Worm (Caenorhabditis elegans) whole organism, L1 larva: ENCODE results near the gene chk-1.

Source experiments
- C16A3.4 ChIP-seq: fragments of 150-350 bp; optimal IDR thresholded peaks from 2 replicates; lab custom pipeline; 2014; ENCODE audit warnings: missing biosample characterization, missing genetic modification characterization
- aly-2 ChIP-seq: fragments of 150-350 bp; optimal IDR thresholded peaks from 2 replicates; lab custom pipeline; 2014; ENCODE audit warnings: missing biosample characterization, missing genetic modification characterization
- blmp-1 ChIP-seq: fragments of 150-350 bp; optimal IDR thresholded peaks from 2 replicates; lab custom pipeline; 2014; ENCODE audit warnings: missing biosample characterization, missing genetic modification characterization
- ceh-8 ChIP-seq: fragments of 200-800 bp; sonication (Bioruptor generic); optimal IDR thresholded peaks from 2 replicates; lab custom pipeline; 2018; ENCODE audit warnings: mild to moderate bottlenecking, missing genetic modification characterization, moderate library complexity, missing compliant biosample characterization
- ceh-82 ChIP-seq, 3 experiments: fragments of 150-350 bp in 1 of 3; sonication (generic microtip) in 2 of 3; optimal IDR thresholded peaks; 2 replicates each; lab custom pipeline; 2014 to 2017; ENCODE audit warnings: missing biosample characterization in 3 of 3, missing genetic modification characterization in 3 of 3
- ceh-88 ChIP-seq: fragments of 200-800 bp; sonication (Bioruptor generic); IDR thresholded peaks from 2 replicates; pipeline ENCODE4 v1.3.6; 2022; ENCODE audit warnings: missing genetic modification characterization, missing compliant biosample characterization
- ceh-90 ChIP-seq: sonication (generic microtip); optimal IDR thresholded peaks from 2 replicates; lab custom pipeline; 2016; ENCODE audit warnings: missing genetic modification characterization, missing compliant biosample characterization
- dpl-1 ChIP-seq, 3 experiments: fragments of 150-350 bp in 2 of 3; sonication (generic microtip) in 1 of 3; optimal IDR thresholded peaks; 2 replicates each; lab custom pipeline; 2014 to 2017; ENCODE audit warnings: missing biosample characterization in 3 of 3, missing genetic modification characterization in 3 of 3, missing genetic modification reagents in 3 of 3
- efl-1 ChIP-seq, 4 experiments: fragments of 150-350 bp; optimal IDR thresholded peaks in 3 of 4; peaks in 1 of 4; 1 replicate in 1 of 4; 2 replicates in 3 of 4; lab custom pipeline; 2014; ENCODE audit warnings: missing biosample characterization in 2 of 4, missing genetic modification characterization in 2 of 4, missing genetic modification reagents in 2 of 4
- elt-2 ChIP-seq: sonication (generic microtip); optimal IDR thresholded peaks from 2 replicates; lab custom pipeline; 2016; ENCODE audit warnings: missing genetic modification characterization, mild to moderate bottlenecking, inconsistent platforms, missing compliant biosample characterization, missing genetic modification reagents
- elt-3 ChIP-seq, 6 experiments: fragments of 150-350 bp in 1 of 6; sonication (generic microtip); optimal IDR thresholded peaks; 2 replicates each; lab custom pipeline; 2017 to 2018; ENCODE audit warnings: missing biosample characterization in 6 of 6, missing genetic modification characterization in 6 of 6, inconsistent platforms in 1 of 6
- fkh-8 ChIP-seq: sonication (generic microtip); optimal IDR thresholded peaks from 2 replicates; lab custom pipeline; 2016; ENCODE audit warnings: mild to moderate bottlenecking, missing genetic modification characterization, missing compliant biosample characterization
- irx-1 ChIP-seq: sonication (generic microtip); optimal IDR thresholded peaks from 2 replicates; lab custom pipeline; 2016; ENCODE audit warnings: missing genetic modification characterization, missing compliant biosample characterization
- isw-1 ChIP-seq: fragments of 200-800 bp; sonication (Bioruptor generic); IDR thresholded peaks from 2 replicates; pipeline ENCODE4 v1.3.6; 2022; ENCODE audit warnings: missing genetic modification characterization, missing compliant biosample characterization
- jun-1 ChIP-seq: fragments of 150-350 bp; optimal IDR thresholded peaks from 2 replicates; lab custom pipeline; 2014; ENCODE audit warnings: missing biosample characterization, missing genetic modification reagents, missing genetic modification characterization
- lin-13 ChIP-seq: fragments of 150-350 bp; optimal IDR thresholded peaks from 2 replicates; lab custom pipeline; 2014; ENCODE audit warnings: missing biosample characterization, missing genetic modification reagents, missing genetic modification characterization
- lin-35 ChIP-seq, 2 experiments: fragments of 150-350 bp; optimal IDR thresholded peaks; 2 replicates each; lab custom pipeline; 2014; ENCODE audit warnings: missing biosample characterization in 2 of 2, missing genetic modification characterization in 2 of 2, missing genetic modification reagents in 2 of 2
- lsy-2 ChIP-seq, 2 experiments: fragments of 150-350 bp; optimal IDR thresholded peaks; 2 replicates each; lab custom pipeline; 2014; ENCODE audit warnings: missing biosample characterization in 2 of 2, missing genetic modification characterization in 2 of 2
- mep-1 ChIP-seq: fragments of 150-350 bp; optimal IDR thresholded peaks from 2 replicates; lab custom pipeline; 2014; ENCODE audit warnings: missing biosample characterization, missing genetic modification characterization
- nhr-12 ChIP-seq: sonication (generic microtip); optimal IDR thresholded peaks from 2 replicates; lab custom pipeline; 2017; ENCODE audit warnings: missing biosample characterization, missing genetic modification characterization
- nhr-19 ChIP-seq: fragments of 200-800 bp; sonication (Bioruptor generic); conservative IDR thresholded peaks from 2 replicates; pipeline ENCODE4 v1.3.6; 2022; ENCODE audit warnings: missing genetic modification characterization, missing compliant biosample characterization
- nhr-20 ChIP-seq: sonication (generic microtip); optimal IDR thresholded peaks from 2 replicates; lab custom pipeline; 2016; ENCODE audit warnings: mild to moderate bottlenecking, missing genetic modification characterization, missing compliant biosample characterization
- nhr-77 ChIP-seq: fragments of 150-350 bp; optimal IDR thresholded peaks from 2 replicates; lab custom pipeline; 2014; ENCODE audit warnings: missing biosample characterization, missing genetic modification characterization
- nhr-90 ChIP-seq: sonication (generic microtip); optimal IDR thresholded peaks from 2 replicates; lab custom pipeline; 2016; ENCODE audit warnings: mild to moderate bottlenecking, missing genetic modification characterization, missing compliant biosample characterization; ENCODE audit not compliant: poor library complexity
- pax-3 ChIP-seq: fragments of 200-800 bp; sonication (Bioruptor generic); optimal IDR thresholded peaks from 2 replicates; lab custom pipeline; 2018; ENCODE audit warnings: mild to moderate bottlenecking, missing genetic modification characterization, moderate library complexity, missing compliant biosample characterization
- skn-1 ChIP-seq: fragments of 150-350 bp; optimal IDR thresholded peaks from 2 replicates; lab custom pipeline; 2014; ENCODE audit warnings: missing biosample characterization, missing genetic modification characterization
- snpc-4 ChIP-seq: fragments of 150-350 bp; optimal IDR thresholded peaks from 2 replicates; lab custom pipeline; 2014; ENCODE audit warnings: missing biosample characterization, missing genetic modification characterization
- snu-23 ChIP-seq: sonication (generic microtip); optimal IDR thresholded peaks from 2 replicates; lab custom pipeline; 2016; ENCODE audit warnings: missing genetic modification characterization, missing compliant biosample characterization
- sptf-1 ChIP-seq: fragments of 150-350 bp; optimal IDR thresholded peaks from 2 replicates; lab custom pipeline; 2014; ENCODE audit warnings: missing biosample characterization, missing genetic modification characterization
- swsn-7 ChIP-seq: sonication (generic microtip); optimal IDR thresholded peaks from 2 replicates; lab custom pipeline; 2016; ENCODE audit warnings: missing genetic modification characterization, missing compliant biosample characterization
- tbx-2 ChIP-seq: sonication (generic microtip); optimal IDR thresholded peaks from 2 replicates; lab custom pipeline; 2016; ENCODE audit warnings: missing genetic modification characterization, missing compliant biosample characterization
- unc-130 ChIP-seq: fragments of 150-350 bp; optimal IDR thresholded peaks from 2 replicates; lab custom pipeline; 2017; ENCODE audit warnings: missing biosample characterization, missing genetic modification characterization, inconsistent platforms
- unc-98 ChIP-seq: fragments of 200-800 bp; sonication (Bioruptor generic); IDR thresholded peaks from 2 replicates; pipeline ENCODE4 v1.3.6; 2022; ENCODE audit warnings: missing genetic modification characterization, missing compliant biosample characterization
- vab-15 ChIP-seq: sonication (generic microtip); optimal IDR thresholded peaks from 2 replicates; lab custom pipeline; 2017; ENCODE audit warnings: missing genotype, mild to moderate bottlenecking, missing genetic modification characterization, missing compliant biosample characterization
- xbp-1 ChIP-seq: sonication (generic microtip); optimal IDR thresholded peaks from 2 replicates; lab custom pipeline; 2016; ENCODE audit warnings: missing genetic modification characterization, missing compliant biosample characterization
- zip-4 ChIP-seq: fragments of 200-800 bp; sonication (Bioruptor generic); optimal IDR thresholded peaks from 2 replicates; lab custom pipeline; 2018; ENCODE audit warnings: mild to moderate bottlenecking, missing genetic modification characterization, moderate library complexity, missing compliant biosample characterization

The chk-1 gene

DNA sequence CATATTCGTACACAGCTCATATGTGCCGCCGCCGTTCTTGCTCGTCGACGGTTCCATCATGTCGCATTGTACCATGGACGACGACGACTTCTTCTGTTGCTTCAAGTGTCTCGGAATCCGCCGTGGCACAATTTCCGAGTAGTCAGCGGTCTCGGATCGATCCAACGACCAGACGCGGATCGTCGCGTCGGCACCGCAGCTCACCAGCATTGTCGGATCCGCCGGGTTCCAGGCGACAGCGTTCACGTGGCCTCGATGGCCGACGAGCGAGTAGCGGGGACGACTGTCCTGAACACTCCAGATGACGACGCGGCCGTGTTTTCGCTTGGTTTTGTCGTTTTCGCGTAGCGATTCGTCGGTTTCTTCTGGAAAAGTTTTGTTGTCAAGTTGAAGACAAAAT lies 8.9 kb downstream of the chk-1 start:
- TF ChIP-seq efl-1 (optimal IDR thresholded peaks at IDR 0.05; lab: Kevin White, UChicago) (no peak), efl-1 (GFP tag; optimal IDR thresholded peaks at IDR 0.05 in 1 of 2; lab: Kevin White, UChicago) (peak in 1 of 2 experiments; percentile 67), zip-4 (GFP tag; lab: Kevin White, UChicago) (no peak)

DNA sequence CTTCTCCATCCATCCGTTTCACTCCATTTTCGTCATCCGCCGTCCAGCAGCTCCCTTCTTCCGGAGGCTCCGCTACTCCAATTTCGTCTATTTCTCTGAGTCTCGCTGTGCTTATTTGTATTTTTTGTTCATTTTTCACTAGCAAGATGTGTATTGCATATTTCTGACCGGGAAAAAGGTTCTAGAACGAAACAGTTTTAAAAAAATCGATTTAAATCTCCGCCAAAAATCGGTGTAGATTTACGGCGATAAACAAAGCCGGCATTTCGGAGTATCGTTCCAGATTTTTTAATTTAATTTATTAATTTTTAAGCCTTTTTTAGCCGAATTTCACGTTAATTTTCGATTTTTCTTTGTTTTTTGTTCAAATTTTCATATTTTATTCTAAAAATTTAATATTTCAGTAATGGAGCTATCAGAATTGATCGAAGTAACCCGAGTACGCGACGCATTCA lies 16.1 kb downstream of the chk-1 start, which contains the start of gene mtm-9:
mtm-9 (plus strand) TSS at position 405 of the 455 bp plus-strand sequence.
- peak; percentile 22 for TF ChIP-seq xbp-1 (tag; lab: Kevin White, UChicago)
- TF ChIP-seq unc-130 (tag; lab: Kevin White, UChicago), result peak; percentile 28
- no peak for TF ChIP-seq vab-15 (tag; lab: Kevin White, UChicago)
- peak; percentile 94 to 98 for TF ChIP-seq lin-35 (GFP tag; optimal IDR thresholded peaks at IDR 0.05; lab: Kevin White, UChicago)
- TF ChIP-seq swsn-7 (tag; lab: Kevin White, UChicago), result peak; percentile 40
- TF ChIP-seq lsy-2 (tag; optimal IDR thresholded peaks at IDR 0.05; lab: Kevin White, UChicago), result peak; percentile 47 to 82
- peak; percentile 46 for TF ChIP-seq irx-1
- TF ChIP-seq mep-1 (tag; lab: Kevin White, UChicago), result peak; percentile 42
- peak; percentile 63 for TF ChIP-seq nhr-20 (tag; lab: Kevin White, UChicago)
- TF ChIP-seq skn-1 (tag; lab: Kevin White, UChicago), result peak; percentile 46
- peak; percentile 40 for TF ChIP-seq nhr-90 (tag; lab: Kevin White, UChicago)
- TF ChIP-seq ceh-82 (tag; optimal IDR thresholded peaks at IDR 0.05; lab: Kevin White, UChicago), result peak in 1 of 3 experiments; percentile 33
- TF ChIP-seq aly-2 (tag; lab: Kevin White, UChicago), result no peak
- no peak for TF ChIP-seq ceh-90 (tag; lab: Kevin White, UChicago)
- peak; percentile 10 for TF ChIP-seq lin-13
- peak; percentile 27 for TF ChIP-seq isw-1 (GFP tag; lab: Robert Waterston, UW)
- peak; percentile 91 to 94 (median 93) for TF ChIP-seq dpl-1 (GFP tag; optimal IDR thresholded peaks at IDR 0.05; lab: Kevin White, UChicago)
- peak; percentile 43 for TF ChIP-seq C16A3.4 (tag; lab: Kevin White, UChicago)
- peak; percentile 57 for TF ChIP-seq snu-23 (GFP tag; lab: Kevin White, UChicago)
- no peak for TF ChIP-seq snpc-4 (tag; lab: Kevin White, UChicago)
- peak; percentile 36 for TF ChIP-seq fkh-8
- TF ChIP-seq ceh-8 (GFP tag; lab: Kevin White, UChicago), result peak; percentile 37
- TF ChIP-seq tbx-2 (tag; lab: Kevin White, UChicago), result peak; percentile 36
- no peak for TF ChIP-seq nhr-12 (tag; lab: Kevin White, UChicago)
- TF ChIP-seq elt-3 (tag; optimal IDR thresholded peaks at IDR 0.05; lab: Kevin White, UChicago), result peak in 1 of 6 experiments; percentile 57
- no peak for TF ChIP-seq unc-98
- TF ChIP-seq nhr-77, result peak; percentile 17
- no peak for TF ChIP-seq ceh-88 (GFP tag; lab: Robert Waterston, UW)
- TF ChIP-seq blmp-1 (tag; lab: Kevin White, UChicago), result peak; percentile 55
- TF ChIP-seq nhr-19 (GFP tag; lab: Robert Waterston, UW), result peak; percentile 32; the same call in 1 of the 2 replicates
- TF ChIP-seq sptf-1 (tag; lab: Kevin White, UChicago), result no peak
- peak; percentile 52 to 93 for TF ChIP-seq efl-1 (optimal IDR thresholded peaks at IDR 0.05; lab: Kevin White, UChicago)
- TF ChIP-seq efl-1 (GFP tag; optimal IDR thresholded peaks at IDR 0.05 in 1 of 2; lab: Kevin White, UChicago), result peak; percentile 93 to 99
- TF ChIP-seq jun-1 (tag; lab: Kevin White, UChicago), result peak; percentile 25

- no peak for TF ChIP-seq snpc-4 (tag; lab: Kevin White, UChicago)
- no peak for TF ChIP-seq jun-1 (tag; lab: Kevin White, UChicago)
- no peak for TF ChIP-seq pax-3 (tag; lab: Kevin White, UChicago)
Measured at ce11 chrV:3739302-3739701, 20.0 kb downstream of the chk-1 start, which contains the start of gene hpo-36. Gene hpo-36, minus strand, starts transcription at chrV:3739402.

DNA sequence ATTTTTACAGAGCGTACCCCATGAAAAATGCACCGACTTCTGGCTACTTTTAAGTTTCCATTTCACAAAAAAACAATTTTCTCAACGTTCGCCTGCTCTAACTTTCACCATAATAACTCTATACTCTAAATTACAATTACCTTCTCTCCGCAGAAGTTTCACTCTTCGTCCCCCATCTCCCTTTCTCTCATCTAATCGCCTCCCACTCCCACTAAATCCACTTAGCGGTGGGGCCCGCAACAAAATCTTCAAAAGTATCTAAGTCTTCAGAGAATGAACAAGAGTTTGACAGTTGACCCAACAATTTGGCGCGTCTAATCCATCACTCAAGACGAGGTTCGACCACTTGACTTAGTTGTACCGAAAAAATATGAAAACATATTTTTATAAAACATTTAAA lies 20.9 kb downstream of the chk-1 start:
- TF ChIP-seq blmp-1 (tag; lab: Kevin White, UChicago) (peak; percentile 95), elt-2 (tag; lab: Kevin White, UChicago) (no peak)
